Worm (Caenorhabditis elegans): Measurements from ENCODE around the gene C25F9.9.

- TF ChIP-seq ceh-88 (GFP tag; IDR thresholded peaks at IDR 0.05) (no peak), lir-3 (tag; optimal IDR thresholded peaks at IDR 0.05; ENCODE audit: poor library complexity) (no peak), unc-62 (GFP tag; optimal IDR thresholded peaks at IDR 0.05) (no peak), lin-39 (tag; optimal IDR thresholded peaks at IDR 0.05) (no peak), ces-1 (GFP tag; optimal IDR thresholded peaks at IDR 0.05) (no peak), efl-1 (optimal IDR thresholded peaks at IDR 0.05) (no peak), efl-1 (GFP tag; optimal IDR thresholded peaks at IDR 0.05 in 1 of 2) (no peak), pax-3 (tag; optimal IDR thresholded peaks at IDR 0.05) (no peak), lsy-2 (tag; optimal IDR thresholded peaks at IDR 0.05) (no peak)
Observed at ce11 chrV:19371777-19372176, 44.6 kb upstream of the C25F9.9 start.
